Worm (Caenorhabditis elegans): Measurements from ENCODE around the gene R05D3.8.

R05D3.8 gene

DNA sequence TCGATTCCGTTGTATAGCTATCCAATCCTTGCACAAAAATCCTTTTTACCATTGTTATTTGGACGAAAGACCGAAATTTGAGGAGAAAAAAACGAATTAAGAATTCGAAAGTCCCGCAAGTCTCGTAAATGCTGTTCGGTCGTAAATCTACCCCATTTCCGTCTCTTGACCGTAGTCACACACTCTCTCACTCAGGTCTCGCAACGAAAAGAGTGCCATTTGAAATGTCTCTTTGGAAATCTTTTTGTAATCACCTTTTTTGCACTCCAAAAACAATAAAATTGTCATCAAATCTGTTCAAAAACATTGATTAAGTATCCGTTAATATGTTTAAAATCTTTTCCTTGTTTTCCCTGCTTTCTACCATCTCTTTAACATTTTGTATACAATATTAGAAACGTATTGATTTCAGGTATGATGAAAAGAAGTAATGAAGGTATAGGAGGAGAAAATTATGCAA, at the start of gene R05D3.8, which contains the start of gene rfp-1:
TSS of gene R05D3.8 (minus strand) at position 115 of the 460 bp plus-strand sequence.
TSS of gene rfp-1 (plus strand) at position 410 of the 460 bp plus-strand sequence.
- TF ChIP-seq ama-1 (optimal IDR thresholded peaks at IDR 0.05) (no peak), B0310.2 (tag; optimal IDR thresholded peaks at IDR 0.05) (no peak), scrt-1 (GFP tag; IDR thresholded peaks at IDR 0.05) (no peak), sea-1 (GFP tag; conservative IDR thresholded peaks at IDR 0.05) (no peak), tbx-37 (GFP tag; conservative IDR thresholded peaks at IDR 0.05) (no peak), flt-1 (GFP tag; IDR thresholded peaks at IDR 0.05) (no peak), ceh-13 (GFP tag; optimal IDR thresholded peaks at IDR 0.05) (no peak), tra-4 (tag; optimal IDR thresholded peaks at IDR 0.05) (no peak), hmbx-1 (tag; optimal IDR thresholded peaks at IDR 0.05) (no peak), ets-7 (tag; optimal IDR thresholded peaks at IDR 0.05) (no peak), tbx-11 (GFP tag; IDR thresholded peaks at IDR 0.05) (no peak), ceh-36 (tag; optimal IDR thresholded peaks at IDR 0.05) (no peak), aly-1 (tag; optimal IDR thresholded peaks at IDR 0.05) (no peak), F13C5.2 (tag; optimal IDR thresholded peaks at IDR 0.05) (no peak), hmg-4 (GFP tag; optimal IDR thresholded peaks at IDR 0.05) (no peak), hnd-1 (tag; optimal IDR thresholded peaks at IDR 0.05) (no peak)

DNA sequence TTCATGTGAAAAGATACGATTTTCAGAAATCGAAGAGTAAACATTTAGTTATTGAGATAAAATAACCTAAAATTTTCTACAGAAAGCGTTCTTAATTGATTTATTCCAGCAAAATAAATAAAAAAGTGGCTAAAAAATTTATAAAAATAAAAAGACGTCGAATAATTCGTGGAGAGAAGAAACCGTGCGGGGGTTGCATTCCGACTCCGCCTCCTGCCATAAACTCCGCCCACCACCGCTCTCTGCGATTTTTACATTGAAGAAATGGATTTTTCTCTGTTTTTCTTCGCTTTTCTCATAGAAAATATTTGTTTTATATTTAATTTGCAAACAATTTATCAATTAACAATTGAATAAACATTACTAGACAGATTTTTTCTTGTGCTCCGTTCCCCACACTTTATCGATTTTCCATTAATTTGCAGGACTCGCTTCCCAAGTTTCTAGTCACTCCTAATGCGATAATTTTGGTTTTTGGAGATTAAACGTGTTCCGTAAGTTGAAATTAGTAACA, 47.4 kb upstream of the R05D3.8 start, which contains the start of the genes ubxn-4 and cyy-1:
TSS of gene ubxn-4 (minus strand) at position 114 of the 514 bp plus-strand sequence.
TSS of gene cyy-1 (plus strand) at position 426 of the 514 bp plus-strand sequence.
- no peak for TF ChIP-seq tbx-11 (GFP tag; IDR thresholded peaks at IDR 0.05)

DNA sequence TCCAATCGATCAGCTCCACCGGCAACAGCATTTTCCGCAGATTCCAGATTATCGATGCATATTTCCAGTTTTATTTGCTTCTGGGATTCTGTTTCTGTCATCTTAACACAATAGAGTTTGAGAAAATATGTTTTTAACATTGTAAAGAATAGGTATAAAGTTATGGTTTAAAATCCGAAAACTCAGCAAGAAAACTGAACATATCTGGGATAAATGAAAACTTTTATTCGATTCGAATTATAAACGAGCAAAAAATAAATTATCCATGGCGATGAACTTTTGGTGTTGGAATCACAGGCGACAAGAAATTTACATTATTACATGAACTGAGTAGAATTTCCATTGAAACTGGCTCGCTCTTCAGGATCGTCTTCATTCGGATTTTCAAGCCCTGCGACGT, 45.4 kb upstream of the R05D3.8 start, which contains the start of gene cutc-1:
TSS of gene cutc-1 (minus strand) at position 101 of the 400 bp plus-strand sequence.
- TF ChIP-seq hmbx-1 (tag; optimal IDR thresholded peaks at IDR 0.05), result no peak
- no peak for TF ChIP-seq pes-1 (GFP tag; IDR thresholded peaks at IDR 0.05)
- no peak for TF ChIP-seq scrt-1 (GFP tag; IDR thresholded peaks at IDR 0.05)
- no peak for TF ChIP-seq hmg-4 (GFP tag; optimal IDR thresholded peaks at IDR 0.05)
- TF ChIP-seq tbx-37 (GFP tag; conservative IDR thresholded peaks at IDR 0.05), result no peak
- no peak for TF ChIP-seq flt-1 (GFP tag; IDR thresholded peaks at IDR 0.05)
- TF ChIP-seq ets-7 (tag; optimal IDR thresholded peaks at IDR 0.05), result no peak
- TF ChIP-seq tra-4 (tag; optimal IDR thresholded peaks at IDR 0.05), result no peak
- no peak for TF ChIP-seq F13C5.2 (tag; optimal IDR thresholded peaks at IDR 0.05)
- TF ChIP-seq ama-1 (optimal IDR thresholded peaks at IDR 0.05), result no peak
- no peak for TF ChIP-seq ceh-13 (GFP tag; optimal IDR thresholded peaks at IDR 0.05)

DNA sequence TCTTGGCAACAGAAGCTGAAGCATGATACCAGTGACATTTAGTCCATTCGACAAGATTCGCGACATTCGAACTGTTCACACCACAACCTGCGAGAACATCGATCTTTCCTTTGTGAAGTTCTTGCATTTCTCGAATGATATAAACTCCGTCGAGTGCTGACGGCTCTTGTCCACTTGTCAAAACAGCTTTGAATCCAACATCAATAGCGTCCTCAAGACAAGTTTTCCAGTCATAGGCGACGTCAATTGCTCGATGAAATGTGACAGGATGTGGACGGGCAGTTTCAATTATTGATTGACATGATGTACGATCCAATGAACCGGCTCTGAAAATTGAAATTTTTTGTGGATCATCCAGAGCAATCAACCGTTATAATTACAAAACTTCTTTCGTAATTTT, 44.5 kb upstream of the R05D3.8 start:
- TF ChIP-seq sea-1 (GFP tag; conservative IDR thresholded peaks at IDR 0.05), result no peak
- no peak for TF ChIP-seq pes-1 (GFP tag; IDR thresholded peaks at IDR 0.05)
- TF ChIP-seq scrt-1 (GFP tag; IDR thresholded peaks at IDR 0.05), result no peak
- no peak for TF ChIP-seq ceh-36 (tag; optimal IDR thresholded peaks at IDR 0.05)
- TF ChIP-seq B0310.2 (tag; optimal IDR thresholded peaks at IDR 0.05), result no peak
- no peak for TF ChIP-seq ceh-13 (GFP tag; optimal IDR thresholded peaks at IDR 0.05)
- no peak for TF ChIP-seq flt-1 (GFP tag; IDR thresholded peaks at IDR 0.05)
- TF ChIP-seq aly-1 (tag; optimal IDR thresholded peaks at IDR 0.05), result no peak
- TF ChIP-seq hnd-1 (tag; optimal IDR thresholded peaks at IDR 0.05), result no peak
- no peak for TF ChIP-seq tbx-37 (GFP tag; conservative IDR thresholded peaks at IDR 0.05)
- no peak for TF ChIP-seq hmg-4 (GFP tag; optimal IDR thresholded peaks at IDR 0.05)
- TF ChIP-seq tra-4 (tag; optimal IDR thresholded peaks at IDR 0.05), result no peak
- no peak for TF ChIP-seq tbx-11 (GFP tag; IDR thresholded peaks at IDR 0.05)
- no peak for TF ChIP-seq ama-1 (optimal IDR thresholded peaks at IDR 0.05)
- TF ChIP-seq ets-7 (tag; optimal IDR thresholded peaks at IDR 0.05), result no peak
- no peak for TF ChIP-seq F13C5.2 (tag; optimal IDR thresholded peaks at IDR 0.05)
- TF ChIP-seq hmbx-1 (tag; optimal IDR thresholded peaks at IDR 0.05), result no peak

DNA sequence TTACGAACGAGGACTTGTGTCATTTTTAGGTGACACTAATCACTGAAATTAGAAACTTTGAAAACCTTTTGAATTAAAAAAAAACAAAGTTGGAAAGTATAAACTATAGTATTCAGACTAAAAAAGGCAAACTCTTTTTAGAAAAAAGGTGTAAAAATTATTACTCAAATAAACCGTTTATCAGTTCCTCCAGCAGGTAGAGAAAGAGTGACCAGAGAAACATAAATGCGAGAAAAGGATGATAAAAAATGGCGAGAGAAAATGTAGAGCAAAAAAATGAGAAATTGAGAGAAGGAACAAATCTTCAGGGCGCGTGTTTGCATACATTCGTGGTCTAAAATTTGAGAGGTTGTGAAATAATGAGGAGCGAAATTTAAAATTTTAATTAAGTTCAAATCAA, 43.8 kb upstream of the R05D3.8 start, which contains the start of gene lap-1:
TSS of gene lap-1 (minus strand) at position 42 of the 400 bp plus-strand sequence.
- TF ChIP-seq B0310.2 (tag; optimal IDR thresholded peaks at IDR 0.05) (no peak), ama-1 (optimal IDR thresholded peaks at IDR 0.05) (no peak), sea-1 (GFP tag; conservative IDR thresholded peaks at IDR 0.05) (no peak), hnd-1 (tag; optimal IDR thresholded peaks at IDR 0.05) (no peak), tbx-37 (GFP tag; conservative IDR thresholded peaks at IDR 0.05) (no peak), scrt-1 (GFP tag; IDR thresholded peaks at IDR 0.05) (no peak), tra-4 (tag; optimal IDR thresholded peaks at IDR 0.05) (no peak), ets-7 (tag; optimal IDR thresholded peaks at IDR 0.05) (no peak), ceh-13 (GFP tag; optimal IDR thresholded peaks at IDR 0.05) (no peak), pes-1 (GFP tag; IDR thresholded peaks at IDR 0.05) (no peak), hmbx-1 (tag; optimal IDR thresholded peaks at IDR 0.05) (no peak), flt-1 (GFP tag; IDR thresholded peaks at IDR 0.05) (no peak), tbx-11 (GFP tag; IDR thresholded peaks at IDR 0.05) (no peak), F13C5.2 (tag; optimal IDR thresholded peaks at IDR 0.05) (no peak), hmg-4 (GFP tag; optimal IDR thresholded peaks at IDR 0.05) (no peak), ceh-36 (tag; optimal IDR thresholded peaks at IDR 0.05) (no peak), aly-1 (tag; optimal IDR thresholded peaks at IDR 0.05) (no peak)

DNA sequence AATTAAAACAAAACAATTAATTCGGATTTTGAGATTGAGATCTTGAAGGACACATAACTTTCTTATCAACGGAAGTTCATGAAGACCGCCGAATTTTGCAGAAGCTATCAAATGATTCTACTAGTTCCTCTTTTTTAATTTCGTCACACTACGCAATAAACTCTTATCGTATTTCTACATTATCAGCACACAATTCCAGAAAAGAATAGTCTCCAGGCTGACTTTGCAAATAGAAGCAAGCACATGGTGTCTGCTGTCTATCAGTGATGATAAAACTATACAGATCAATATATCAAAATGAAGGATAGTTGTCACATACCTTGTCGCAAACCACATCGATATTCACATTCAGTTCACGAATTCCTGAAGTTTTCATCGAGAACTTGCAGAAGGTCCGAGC, 42.4 kb upstream of the R05D3.8 start:
- TF ChIP-seq pes-1 (GFP tag; IDR thresholded peaks at IDR 0.05), result no peak
- no peak for TF ChIP-seq F13C5.2 (tag; optimal IDR thresholded peaks at IDR 0.05)
- TF ChIP-seq sea-1 (GFP tag; conservative IDR thresholded peaks at IDR 0.05), result no peak
- no peak for TF ChIP-seq hmg-4 (GFP tag; optimal IDR thresholded peaks at IDR 0.05)
- TF ChIP-seq scrt-1 (GFP tag; IDR thresholded peaks at IDR 0.05), result no peak
- no peak for TF ChIP-seq B0310.2 (tag; optimal IDR thresholded peaks at IDR 0.05)
- no peak for TF ChIP-seq flt-1 (GFP tag; IDR thresholded peaks at IDR 0.05)
- no peak for TF ChIP-seq tbx-37 (GFP tag; conservative IDR thresholded peaks at IDR 0.05)
- no peak for TF ChIP-seq tbx-11 (GFP tag; IDR thresholded peaks at IDR 0.05)
- TF ChIP-seq ets-7 (tag; optimal IDR thresholded peaks at IDR 0.05), result no peak
- no peak for TF ChIP-seq ama-1 (optimal IDR thresholded peaks at IDR 0.05)
- TF ChIP-seq hmbx-1 (tag; optimal IDR thresholded peaks at IDR 0.05), result no peak
- TF ChIP-seq ceh-36 (tag; optimal IDR thresholded peaks at IDR 0.05), result no peak
- TF ChIP-seq aly-1 (tag; optimal IDR thresholded peaks at IDR 0.05), result no peak
- TF ChIP-seq ceh-13 (GFP tag; optimal IDR thresholded peaks at IDR 0.05), result no peak

DNA sequence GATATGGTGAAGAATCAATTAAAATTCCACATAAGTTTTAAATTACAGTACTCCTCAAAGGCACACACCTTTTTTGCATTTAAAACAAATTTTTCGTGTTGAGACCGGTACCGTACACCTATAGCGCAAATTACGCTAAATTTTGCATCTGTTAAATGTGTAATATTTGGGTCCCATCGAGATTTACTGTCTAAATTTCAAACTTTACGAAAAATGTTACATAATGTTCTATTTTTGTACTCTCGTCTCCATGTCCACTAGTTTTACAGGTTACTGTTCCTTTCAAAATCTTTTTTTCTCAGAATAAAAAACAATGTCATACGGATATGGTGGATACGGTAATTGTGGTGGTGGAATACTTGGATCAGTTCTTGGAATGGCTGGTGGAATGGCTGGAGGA, 40.3 kb upstream of the R05D3.8 start, which contains the start of gene ZK353.2:
TSS of gene ZK353.2 (plus strand) at position 301 of the 400 bp plus-strand sequence.
- no peak for TF ChIP-seq ama-1 (optimal IDR thresholded peaks at IDR 0.05)
- no peak for TF ChIP-seq pes-1 (GFP tag; IDR thresholded peaks at IDR 0.05)
- TF ChIP-seq ets-7 (tag; optimal IDR thresholded peaks at IDR 0.05), result no peak
- no peak for TF ChIP-seq tbx-11 (GFP tag; IDR thresholded peaks at IDR 0.05)
- TF ChIP-seq hnd-1 (tag; optimal IDR thresholded peaks at IDR 0.05), result no peak
- no peak for TF ChIP-seq flt-1 (GFP tag; IDR thresholded peaks at IDR 0.05)
- TF ChIP-seq hmg-4 (GFP tag; optimal IDR thresholded peaks at IDR 0.05), result no peak
- no peak for TF ChIP-seq sea-1 (GFP tag; conservative IDR thresholded peaks at IDR 0.05)
- TF ChIP-seq hmbx-1 (tag; optimal IDR thresholded peaks at IDR 0.05), result no peak
- no peak for TF ChIP-seq ceh-13 (GFP tag; optimal IDR thresholded peaks at IDR 0.05)
- no peak for TF ChIP-seq B0310.2 (tag; optimal IDR thresholded peaks at IDR 0.05)
- no peak for TF ChIP-seq ceh-36 (tag; optimal IDR thresholded peaks at IDR 0.05)
- no peak for TF ChIP-seq tbx-37 (GFP tag; conservative IDR thresholded peaks at IDR 0.05)
- TF ChIP-seq aly-1 (tag; optimal IDR thresholded peaks at IDR 0.05), result no peak
- TF ChIP-seq tra-4 (tag; optimal IDR thresholded peaks at IDR 0.05), result no peak
- TF ChIP-seq F13C5.2 (tag; optimal IDR thresholded peaks at IDR 0.05), result no peak
- TF ChIP-seq scrt-1 (GFP tag; IDR thresholded peaks at IDR 0.05), result no peak

All from whole organism, early embryonic.